Worm (Caenorhabditis elegans): ENCODE measurements around the gene F31F4.17.

DNA sequence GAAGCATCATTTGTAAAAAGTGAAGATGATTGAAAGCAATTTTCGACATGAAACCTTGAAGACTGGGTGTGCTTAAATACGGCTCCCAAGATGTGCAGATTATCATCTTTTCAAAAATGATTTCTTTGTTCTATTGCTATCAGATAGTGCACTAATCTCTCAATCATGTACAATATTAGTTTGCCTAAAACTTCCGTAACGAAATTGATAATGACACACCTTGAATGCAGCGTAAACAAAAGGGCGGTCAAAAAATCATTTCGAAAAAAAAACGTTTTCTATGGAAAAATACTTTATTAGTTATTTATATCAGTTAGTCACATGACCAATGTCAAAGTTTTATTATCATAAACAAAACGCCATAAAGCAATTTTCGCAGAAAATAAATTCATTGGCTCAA is 37.2 kb downstream of the F31F4.17 start, which contains the start of gene F48G7.5:
- no peak for TF ChIP-seq ceh-30 (tag; optimal IDR thresholded peaks at IDR 0.05)
- TF ChIP-seq K02D7.2 (tag; optimal IDR thresholded peaks at IDR 0.05), result no peak
- no peak for TF ChIP-seq dmd-4 (tag; optimal IDR thresholded peaks at IDR 0.05; ENCODE audit: borderline replicate concordance)
- TF ChIP-seq ets-4 (tag; optimal IDR thresholded peaks at IDR 0.05), result no peak
- no peak for TF ChIP-seq hlh-13 (GFP tag; optimal IDR thresholded peaks at IDR 0.05)
- no peak for TF ChIP-seq Y22D7AL.16 (tag; optimal IDR thresholded peaks at IDR 0.05)

Measured in whole organism, late embryonic.